Fruit fly (Drosophila melanogaster) whole organism, embryonic: Measurements from ENCODE around the gene CG17646.

ENCODE experiments used
- ATbp ChIP-seq: fragments of 200-800 bp; sonication (Bioruptor generic); optimal IDR thresholded peaks from 2 replicates; lab custom pipeline; 2017; ENCODE audit warnings: missing biosample characterization, mild to moderate bottlenecking, missing genetic modification characterization, missing genetic modification reagents
- CG11085 ChIP-seq: fragments of 200-800 bp; sonication (Bioruptor generic); IDR thresholded peaks from 2 replicates; pipeline ENCODE4 v1.3.6; 2022; ENCODE audit warnings: missing biosample characterization, missing genetic modification characterization
- CG11456 ChIP-seq: fragments of 200-800 bp; sonication (Bioruptor generic); IDR thresholded peaks from 3 replicates; pipeline ENCODE4 v1.3.6; 2022; ENCODE audit warnings: missing biosample characterization, missing genetic modification characterization
- CG11695 ChIP-seq: fragments of 200-800 bp; sonication (Bioruptor generic); IDR thresholded peaks from 3 replicates; pipeline ENCODE4 v1.3.6; 2022; ENCODE audit warnings: missing biosample characterization, missing genetic modification characterization
- CG13424 ChIP-seq: fragments of 200-800 bp; sonication (Bioruptor generic); optimal IDR thresholded peaks from 2 replicates; lab custom pipeline; 2019; ENCODE audit warnings: missing biosample characterization, mild to moderate bottlenecking, missing genetic modification characterization, moderate library complexity
- CG15011 ChIP-seq: fragments of 200-800 bp; sonication (Bioruptor generic); optimal IDR thresholded peaks from 3 replicates; lab custom pipeline; 2018; ENCODE audit warnings: missing biosample characterization, mild to moderate bottlenecking, missing genetic modification characterization
- CG15601 ChIP-seq: fragments of 200-800 bp; sonication (Bioruptor generic); optimal IDR thresholded peaks from 3 replicates; lab custom pipeline; 2019; ENCODE audit warnings: missing biosample characterization, mild to moderate bottlenecking, missing genetic modification characterization, moderate library complexity
- CG17359 ChIP-seq: fragments of 200-800 bp; sonication (Bioruptor generic); optimal IDR thresholded peaks from 3 replicates; lab custom pipeline; 2018; ENCODE audit warnings: missing biosample characterization, mild to moderate bottlenecking, missing genetic modification characterization, moderate library complexity
- CG17829 ChIP-seq: fragments of 200-800 bp; optimal IDR thresholded peaks from 2 replicates; lab custom pipeline; 2019; ENCODE audit warnings: missing biosample characterization, mild to moderate bottlenecking, missing genetic modification characterization, moderate library complexity
- CG18011 ChIP-seq: fragments of 200-800 bp; sonication (Bioruptor generic); optimal IDR thresholded peaks from 2 replicates; lab custom pipeline; 2017; ENCODE audit warnings: missing biosample characterization, missing genetic modification characterization, mild to moderate bottlenecking, moderate library complexity, missing genotype
- CG2116 ChIP-seq: fragments of 200-800 bp; sonication (Bioruptor generic); optimal IDR thresholded peaks from 3 replicates; lab custom pipeline; 2018; ENCODE audit warnings: missing biosample characterization, mild to moderate bottlenecking, missing genetic modification characterization
- CG2712 ChIP-seq: fragments of 200-800 bp; optimal IDR thresholded peaks from 3 replicates; lab custom pipeline; 2019; ENCODE audit warnings: missing biosample characterization, mild to moderate bottlenecking, missing genetic modification characterization, moderate library complexity
- CG30020 ChIP-seq: fragments of 200-800 bp; optimal IDR thresholded peaks from 2 replicates; lab custom pipeline; 2019; ENCODE audit warnings: missing biosample characterization, mild to moderate bottlenecking, missing genetic modification characterization, moderate library complexity
- CG3407 ChIP-seq: fragments of 200-800 bp; sonication (Bioruptor generic); optimal IDR thresholded peaks from 2 replicates; lab custom pipeline; 2018; ENCODE audit warnings: missing biosample characterization, mild to moderate bottlenecking, missing genetic modification characterization
- CG4424 ChIP-seq: fragments of 200-800 bp; sonication (Bioruptor generic); optimal IDR thresholded peaks from 3 replicates; lab custom pipeline; 2016; ENCODE audit warnings: missing biosample characterization, missing genetic modification characterization
- CG6254 ChIP-seq: fragments of 200-800 bp; sonication (Bioruptor generic); optimal IDR thresholded peaks from 3 replicates; lab custom pipeline; 2017; ENCODE audit warnings: mild to moderate bottlenecking, missing biosample characterization, missing genetic modification reagents, missing genetic modification characterization
- CG8089 ChIP-seq: fragments of 200-800 bp; sonication (Bioruptor generic); optimal IDR thresholded peaks from 3 replicates; lab custom pipeline; 2016; ENCODE audit warnings: missing biosample characterization, missing genetic modification characterization
- CG9215 ChIP-seq: fragments of 200-800 bp; sonication (Bioruptor generic); IDR thresholded peaks from 2 replicates; pipeline ENCODE4 v1.3.6; 2022; ENCODE audit warnings: missing biosample characterization, missing genetic modification characterization
- Deaf1 ChIP-seq: fragments of 200-800 bp; optimal IDR thresholded peaks from 3 replicates; lab custom pipeline; 2019; ENCODE audit warnings: missing biosample characterization, mild to moderate bottlenecking, missing genetic modification characterization, moderate library complexity
- E2f2 ChIP-seq: fragments of 200-800 bp; sonication (Bioruptor generic); IDR thresholded peaks from 2 replicates; pipeline ENCODE4 v1.3.6; 2022; ENCODE audit warnings: missing biosample characterization, missing genetic modification characterization
- HmgZ ChIP-seq: fragments of 200-800 bp; sonication (Bioruptor generic); optimal IDR thresholded peaks from 2 replicates; lab custom pipeline; 2018; ENCODE audit warnings: missing biosample characterization, mild to moderate bottlenecking, missing genetic modification characterization
- Hmx ChIP-seq: fragments of 200-800 bp; sonication (Bioruptor generic); optimal IDR thresholded peaks from 2 replicates; lab custom pipeline; 2016; ENCODE audit warnings: missing biosample characterization, missing genetic modification characterization
- Mad ChIP-seq: fragments of 200-800 bp; sonication (Bioruptor generic); optimal IDR thresholded peaks from 2 replicates; lab custom pipeline; 2016; ENCODE audit warnings: missing biosample characterization, missing genetic modification characterization
- Oaz ChIP-seq: fragments of 200-800 bp; sonication (Bioruptor generic); IDR thresholded peaks from 2 replicates; pipeline ENCODE4 v1.3.6; 2022; ENCODE audit warnings: missing biosample characterization, missing genetic modification characterization
- Oli ChIP-seq: fragments of 200-800 bp; sonication (Bioruptor generic); optimal IDR thresholded peaks from 2 replicates; lab custom pipeline; 2018; ENCODE audit warnings: missing biosample characterization, mild to moderate bottlenecking, missing genetic modification characterization, moderate library complexity
- Optix ChIP-seq: fragments of 200-800 bp; sonication (Bioruptor generic); IDR thresholded peaks from 3 replicates; pipeline ENCODE4 v1.3.6; 2022; ENCODE audit warnings: missing biosample characterization, missing genetic modification characterization
- PHDP ChIP-seq: fragments of 200-800 bp; sonication (Bioruptor generic); optimal IDR thresholded peaks from 3 replicates; lab custom pipeline; 2018; ENCODE audit warnings: missing biosample characterization, mild to moderate bottlenecking, missing genetic modification characterization, moderate library complexity
- Ravus ChIP-seq: fragments of 200-800 bp; sonication (Bioruptor generic); IDR thresholded peaks from 2 replicates; pipeline ENCODE4 v1.3.6; 2022; ENCODE audit warnings: missing biosample characterization, missing genetic modification characterization
- Rx ChIP-seq: fragments of 200-800 bp; sonication (Bioruptor generic); IDR thresholded peaks from 2 replicates; pipeline ENCODE4 v1.3.6; 2022; ENCODE audit warnings: missing biosample characterization, missing genetic modification characterization
- Six4 ChIP-seq: fragments of 200-800 bp; sonication (Bioruptor generic); optimal IDR thresholded peaks from 2 replicates; lab custom pipeline; 2016; ENCODE audit warnings: missing biosample characterization, missing genetic modification characterization
- Sox100B ChIP-seq: fragments of 200-800 bp; sonication (Bioruptor generic); optimal IDR thresholded peaks from 3 replicates; lab custom pipeline; 2018; ENCODE audit warnings: missing biosample characterization, mild to moderate bottlenecking, missing genetic modification characterization
- Sox102F ChIP-seq: fragments of 200-800 bp; sonication (Bioruptor generic); optimal IDR thresholded peaks from 2 replicates; lab custom pipeline; 2018; ENCODE audit warnings: missing biosample characterization, mild to moderate bottlenecking, missing genetic modification characterization, moderate library complexity
- Sry-δ ChIP-seq: fragments of 200-800 bp; sonication (Bioruptor generic); optimal IDR thresholded peaks from 2 replicates; lab custom pipeline; 2016; ENCODE audit warnings: missing biosample characterization, missing genetic modification characterization
- Xrp1 ChIP-seq: fragments of 200-800 bp; sonication (Bioruptor generic); IDR thresholded peaks from 2 replicates; pipeline ENCODE4 v1.3.6; 2022; ENCODE audit warnings: missing biosample characterization, missing genetic modification characterization
- crp ChIP-seq, 2 experiments: fragments of 200-800 bp; sonication (Bioruptor generic); optimal IDR thresholded peaks; 2 replicates in 1 of 2; 3 replicates in 1 of 2; lab custom pipeline; 2017; ENCODE audit warnings: missing biosample characterization in 2 of 2, missing genetic modification characterization in 2 of 2, mild to moderate bottlenecking in 1 of 2, moderate library complexity in 1 of 2
- ems ChIP-seq: fragments of 200-800 bp; sonication (Bioruptor generic); optimal IDR thresholded peaks from 3 replicates; lab custom pipeline; 2016; ENCODE audit warnings: missing biosample characterization, missing genetic modification characterization
- esg ChIP-seq: fragments of 200-800 bp; sonication (Bioruptor generic); conservative IDR thresholded peaks from 2 replicates; pipeline ENCODE4 v1.3.6; 2022; ENCODE audit warnings: missing biosample characterization, missing genetic modification characterization
- ftz-f1 ChIP-seq: fragments of 200-800 bp; sonication (Bioruptor generic); optimal IDR thresholded peaks from 2 replicates; lab custom pipeline; 2016; ENCODE audit warnings: missing biosample characterization, missing genetic modification characterization
- gfzf ChIP-seq: fragments of 200-800 bp; sonication (Bioruptor generic); optimal IDR thresholded peaks from 2 replicates; lab custom pipeline; 2016; ENCODE audit warnings: missing biosample characterization, mild to moderate bottlenecking, missing genetic modification characterization, moderate library complexity
- gsb ChIP-seq: fragments of 200-800 bp; sonication (Bioruptor generic); IDR thresholded peaks from 2 replicates; pipeline ENCODE4 v1.3.6; 2022; ENCODE audit warnings: missing biosample characterization, missing genetic modification characterization
- ind ChIP-seq: fragments of 200-800 bp; sonication (Bioruptor generic); optimal IDR thresholded peaks from 3 replicates; lab custom pipeline; 2016; ENCODE audit warnings: missing biosample characterization, missing genetic modification characterization
- jigr1 ChIP-seq: fragments of 200-800 bp; sonication (Bioruptor generic); IDR thresholded peaks from 3 replicates; pipeline ENCODE4 v1.3.6; 2022; ENCODE audit warnings: missing biosample characterization, missing genetic modification characterization
- lbe ChIP-seq: fragments of 200-800 bp; sonication (Bioruptor generic); optimal IDR thresholded peaks from 2 replicates; lab custom pipeline; 2016; ENCODE audit warnings: missing biosample characterization, mild to moderate bottlenecking, missing genetic modification characterization
- mld ChIP-seq: fragments of 200-800 bp; sonication (Bioruptor generic); IDR thresholded peaks from 3 replicates; pipeline ENCODE4 v1.3.6; 2022; ENCODE audit warnings: missing biosample characterization, missing genetic modification characterization; ENCODE audit not compliant: partially characterized antibody
- repo ChIP-seq: fragments of 200-800 bp; sonication (Bioruptor generic); optimal IDR thresholded peaks from 2 replicates; lab custom pipeline; 2016; ENCODE audit warnings: missing biosample characterization, missing genetic modification characterization
- schlank ChIP-seq: fragments of 200-800 bp; sonication (Bioruptor generic); optimal IDR thresholded peaks from 2 replicates; lab custom pipeline; 2018; ENCODE audit warnings: missing biosample characterization, mild to moderate bottlenecking, missing genetic modification characterization
- slou ChIP-seq: fragments of 200-800 bp; sonication (Bioruptor generic); optimal IDR thresholded peaks from 3 replicates; lab custom pipeline; 2016; ENCODE audit warnings: missing biosample characterization, missing genetic modification characterization
- sug ChIP-seq: fragments of 200-800 bp; optimal IDR thresholded peaks from 2 replicates; lab custom pipeline; 2019; ENCODE audit warnings: missing biosample characterization, mild to moderate bottlenecking, missing genetic modification characterization, moderate library complexity
- wor ChIP-seq: fragments of 200-800 bp; sonication (Bioruptor generic); IDR thresholded peaks from 2 replicates; pipeline ENCODE4 v1.3.6; 2022; ENCODE audit warnings: missing biosample characterization, missing genetic modification characterization

CG17646 gene

DNA sequence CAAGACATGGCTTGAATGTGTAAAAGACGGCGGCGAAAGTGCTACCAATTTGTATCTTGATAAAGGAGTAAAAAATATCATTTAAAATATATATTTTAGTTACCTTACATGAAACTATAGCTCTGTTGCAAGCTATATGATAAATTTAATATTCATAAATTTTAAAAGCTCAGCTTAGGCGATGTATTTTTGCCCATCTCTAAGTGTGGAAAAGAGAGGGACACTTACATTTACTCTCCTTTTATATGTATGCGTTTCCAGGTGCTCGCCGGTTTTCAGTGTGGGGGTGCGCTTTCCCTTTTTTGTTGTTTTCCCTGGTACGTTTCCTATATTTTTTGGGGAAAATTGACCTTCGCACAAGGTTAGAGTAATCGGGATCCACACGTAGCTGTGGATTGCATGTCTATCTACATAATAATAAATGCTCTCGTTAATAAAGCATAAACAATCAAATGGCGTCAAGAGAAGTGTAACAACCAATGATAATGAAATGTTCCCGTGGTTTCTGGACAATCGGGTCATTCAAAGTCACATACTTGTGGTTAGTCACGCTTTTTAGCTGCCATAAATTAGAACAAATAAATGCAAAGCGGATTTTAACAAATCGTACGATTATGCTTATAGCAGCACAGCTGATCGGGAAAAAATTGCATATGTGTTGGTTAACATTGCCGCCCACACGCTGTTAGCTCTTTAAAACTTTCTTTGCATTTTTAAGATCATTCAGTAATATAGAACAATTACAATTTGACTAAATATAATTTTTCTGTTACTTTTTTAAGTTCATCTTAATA, 4.3 kb upstream of the CG17646 start (continued):
- TF ChIP-seq Mad (GFP tag; lab: Kevin White, UChicago) = peak; percentile 94
- TF ChIP-seq CG11085 (GFP tag; lab: Robert Waterston, UW) = peak; percentile 94
- TF ChIP-seq Ravus (GFP tag; lab: Robert Waterston, UW) = peak; percentile 74
- TF ChIP-seq gsb (GFP tag; lab: Robert Waterston, UW) = peak; percentile 96
- peak; percentile 92 for TF ChIP-seq CG17359 (tag; lab: Kevin White, UChicago)
- peak; percentile 91 for TF ChIP-seq CG18011 (GFP tag; lab: Kevin White, UChicago)
- TF ChIP-seq lbe = peak; percentile 96
- TF ChIP-seq ATbp (GFP tag; lab: Kevin White, UChicago) = peak; percentile 98
- peak; percentile 96 for TF ChIP-seq CG2712 (tag; lab: Kevin White, UChicago)
- peak; percentile 97 for TF ChIP-seq Xrp1
- TF ChIP-seq HmgZ (tag; lab: Kevin White, UChicago) = peak; percentile 99
- peak; percentile 92 for TF ChIP-seq Rx (GFP tag; lab: Robert Waterston, UW)
- TF ChIP-seq Deaf1 (tag; lab: Kevin White, UChicago) = peak; percentile 88
- TF ChIP-seq Six4 (GFP tag; lab: Kevin White, UChicago) = peak; percentile 95
- TF ChIP-seq esg (GFP tag; lab: Robert Waterston, UW) = peak; percentile 96
- TF ChIP-seq CG15601 (tag; lab: Kevin White, UChicago) = peak; percentile 98
- peak; percentile 98 for TF ChIP-seq Oli (tag; lab: Kevin White, UChicago)
- TF ChIP-seq CG6254 (GFP tag; lab: Kevin White, UChicago) = peak; percentile 87
- TF ChIP-seq crp (GFP tag; optimal IDR thresholded peaks at IDR 0.05; lab: Kevin White, UChicago) = no peak
- peak; percentile 92 for TF ChIP-seq CG4424
- TF ChIP-seq ftz-f1 = peak; percentile 89
- peak; percentile 97 for TF ChIP-seq CG11456 (GFP tag; lab: Robert Waterston, UW)
- TF ChIP-seq CG15011 = peak; percentile 94
- TF ChIP-seq CG9215 = peak; percentile 97
- TF ChIP-seq CG17829 (tag; lab: Kevin White, UChicago) = peak; percentile 93
- TF ChIP-seq CG11695 (GFP tag; lab: Robert Waterston, UW) = peak; percentile 97
- TF ChIP-seq E2f2 = peak; percentile 83
- peak; percentile 95 for TF ChIP-seq schlank (tag; lab: Kevin White, UChicago)
- peak; percentile 79 for TF ChIP-seq Sry-δ (GFP tag; lab: Kevin White, UChicago)
- peak; percentile 77 for TF ChIP-seq Hmx (GFP tag; lab: Kevin White, UChicago)
- peak; percentile 22 for TF ChIP-seq repo
- peak; percentile 99 for TF ChIP-seq sug (tag; lab: Kevin White, UChicago)
- peak; percentile 99 for TF ChIP-seq PHDP
- TF ChIP-seq CG2116 = peak; percentile 87
- TF ChIP-seq ems = peak; percentile 92
- peak; percentile 87; the same call in 2 of the 3 replicates for TF ChIP-seq mld (GFP tag; lab: Robert Waterston, UW)
- peak; percentile 62 for TF ChIP-seq CG8089 (GFP tag; lab: Kevin White, UChicago)
- no peak for TF ChIP-seq gfzf
- peak; percentile 96 for TF ChIP-seq Oaz (GFP tag; lab: Robert Waterston, UW)
- TF ChIP-seq Sox100B (GFP tag; lab: Kevin White, UChicago) = peak; percentile 99
- TF ChIP-seq CG13424 (tag; lab: Kevin White, UChicago) = peak; percentile 99
- TF ChIP-seq CG30020 = peak; percentile 88
- TF ChIP-seq slou (GFP tag; lab: Kevin White, UChicago) = peak; percentile 94
- peak; percentile 95 for TF ChIP-seq wor
- peak; percentile 97 for TF ChIP-seq Sox102F (GFP tag; lab: Kevin White, UChicago)
- peak; percentile 96 for TF ChIP-seq CG3407
- TF ChIP-seq jigr1 = peak; percentile 91
- peak; percentile 95 for TF ChIP-seq ind (GFP tag; lab: Kevin White, UChicago)
- peak; percentile 94 for TF ChIP-seq Optix (GFP tag; lab: Robert Waterston, UW)
